Fruit fly (Drosophila melanogaster) Kc167 (cell line): ENCODE data around the gene Atg18b.

ENCODE experiments used
- Myc ChIP-seq: fragments of >200 bp; optimal IDR thresholded peaks from 2 replicates; lab custom pipeline; 2017; ENCODE audit warnings: missing external identifiers
- Sin3A ChIP-seq: fragments of >200 bp; optimal IDR thresholded peaks from 2 replicates; lab custom pipeline; 2018; ENCODE audit warnings: missing external identifiers
- h ChIP-seq: fragments of >200 bp; optimal IDR thresholded peaks from 3 replicates; lab custom pipeline; 2018; ENCODE audit warnings: missing external identifiers
- insv ChIP-seq: fragments of >200 bp; optimal IDR thresholded peaks from 3 replicates; lab custom pipeline; 2018; ENCODE audit warnings: missing external identifiers
- psq ChIP-seq: fragments of >200 bp; optimal IDR thresholded peaks from 2 replicates; lab custom pipeline; 2017; ENCODE audit warnings: missing external identifiers
- ttk ChIP-seq: sonication (Bioruptor generic); optimal IDR thresholded peaks from 2 replicates; lab custom pipeline; 2017; ENCODE audit warnings: missing external identifiers

Atg18b gene

dm6 chr2L:21220396-21220795 lies at the start of gene Atg18b:
Atg18b (minus strand) TSS chr2L:21220572.
- no peak for TF ChIP-seq psq (lab: Kevin White, UChicago)
- TF ChIP-seq Myc (lab: Kevin White, UChicago), result no peak
- TF ChIP-seq ttk, result no peak
- TF ChIP-seq insv (lab: Kevin White, UChicago), result no peak
- no peak for TF ChIP-seq h
- TF ChIP-seq Sin3A (lab: Kevin White, UChicago), result no peak

dm6 chr2L:21268140-21268539 lies 47.8 kb upstream of the Atg18b start:
- TF ChIP-seq insv (lab: Kevin White, UChicago), result no peak
- no peak for TF ChIP-seq Myc (lab: Kevin White, UChicago)
- no peak for TF ChIP-seq psq (lab: Kevin White, UChicago)
- no peak for TF ChIP-seq h
- no peak for TF ChIP-seq ttk
- TF ChIP-seq Sin3A (lab: Kevin White, UChicago), result no peak

dm6 chr2L:21266277-21266676 lies 45.9 kb upstream of the Atg18b start:
- no peak for TF ChIP-seq insv (lab: Kevin White, UChicago)
- TF ChIP-seq Sin3A (lab: Kevin White, UChicago), result no peak
- no peak for TF ChIP-seq psq (lab: Kevin White, UChicago)
- no peak for TF ChIP-seq h
- no peak for TF ChIP-seq Myc (lab: Kevin White, UChicago)
- no peak for TF ChIP-seq ttk

dm6 chr2L:21263470-21264146 lies 43.2 kb upstream of the Atg18b start:
- TF ChIP-seq Sin3A (lab: Kevin White, UChicago), result no peak
- TF ChIP-seq Myc (lab: Kevin White, UChicago), result no peak
- TF ChIP-seq psq (lab: Kevin White, UChicago), result no peak
- no peak for TF ChIP-seq h
- no peak for TF ChIP-seq ttk
- TF ChIP-seq insv (lab: Kevin White, UChicago), result no peak

- TF ChIP-seq Sin3A (lab: Kevin White, UChicago), result no peak
- TF ChIP-seq Myc (lab: Kevin White, UChicago), result no peak
Measured at dm6 chr2L:21262832-21263231, 42.5 kb upstream of the Atg18b start, which contains the start of gene CG8671. CG8671 (plus strand) TSS chr2L:21262956.

- no peak for TF ChIP-seq ttk
Measured at dm6 chr2L:21260869-21261268, 40.5 kb upstream of the Atg18b start.

- TF ChIP-seq h (no peak), ttk (no peak), insv (lab: Kevin White, UChicago) (no peak)
Measured at dm6 chr2L:21259008-21259407, 38.6 kb upstream of the Atg18b start.

dm6 chr2L:21251750-21252149 lies 31.4 kb upstream of the Atg18b start:
- TF ChIP-seq Sin3A (lab: Kevin White, UChicago) (no peak), psq (lab: Kevin White, UChicago) (no peak), ttk (no peak), Myc (lab: Kevin White, UChicago) (no peak), insv (lab: Kevin White, UChicago) (no peak), h (no peak)

- no peak for TF ChIP-seq ttk
- TF ChIP-seq Sin3A (lab: Kevin White, UChicago), result no peak
- TF ChIP-seq Myc (lab: Kevin White, UChicago), result no peak
- TF ChIP-seq insv (lab: Kevin White, UChicago), result no peak
- TF ChIP-seq psq (lab: Kevin White, UChicago), result no peak
- TF ChIP-seq h, result no peak
Measured at dm6 chr2L:21250519-21251336, 30.4 kb upstream of the Atg18b start.

dm6 chr2L:21248877-21249276 lies 28.5 kb upstream of the Atg18b start:
- no peak for TF ChIP-seq Myc (lab: Kevin White, UChicago)
- no peak for TF ChIP-seq ttk
- TF ChIP-seq Sin3A (lab: Kevin White, UChicago), result no peak
- no peak for TF ChIP-seq h

- TF ChIP-seq psq (lab: Kevin White, UChicago) (no peak), h (no peak), Myc (lab: Kevin White, UChicago) (no peak), Sin3A (lab: Kevin White, UChicago) (no peak), ttk (no peak), insv (lab: Kevin White, UChicago) (no peak)
Measured at dm6 chr2L:21247967-21248366, 27.6 kb upstream of the Atg18b start.

- TF ChIP-seq insv (lab: Kevin White, UChicago) (no peak), psq (lab: Kevin White, UChicago) (no peak), ttk (no peak), Myc (lab: Kevin White, UChicago) (no peak), Sin3A (lab: Kevin White, UChicago) (no peak), h (no peak)
Measured at dm6 chr2L:21246687-21247086, 26.3 kb upstream of the Atg18b start.
